Worm (Caenorhabditis elegans) whole organism, mixed stage, embryonic: Measurements from ENCODE around the gene exc-5.

Experiments
- blmp-1 ChIP-seq: fragments of 150-350 bp; optimal IDR thresholded peaks from 2 replicates; lab custom pipeline; 2014; ENCODE audit warnings: missing biosample characterization, missing genetic modification characterization
- ceh-39 ChIP-seq: fragments of 150-350 bp; optimal IDR thresholded peaks from 2 replicates; lab custom pipeline; 2014; ENCODE audit warnings: missing biosample characterization, missing genetic modification characterization
- ceh-43 ChIP-seq: fragments of 200-800 bp; sonication (Bioruptor generic); optimal IDR thresholded peaks from 2 replicates; lab custom pipeline; 2018; ENCODE audit warnings: mild to moderate bottlenecking, missing genetic modification characterization, moderate library complexity, missing compliant biosample characterization
- ceh-83 ChIP-seq: fragments of 200-800 bp; sonication (Bioruptor generic); optimal IDR thresholded peaks from 2 replicates; lab custom pipeline; 2018; ENCODE audit warnings: mild to moderate bottlenecking, missing genetic modification characterization, missing compliant biosample characterization
- elt-3 ChIP-seq: fragments of 150-350 bp; optimal IDR thresholded peaks from 2 replicates; lab custom pipeline; 2014; ENCODE audit warnings: missing biosample characterization, missing genetic modification characterization
- hlh-1 ChIP-seq: fragments of 150-350 bp; optimal IDR thresholded peaks from 2 replicates; lab custom pipeline; 2014; ENCODE audit warnings: missing biosample characterization, missing genetic modification reagents, missing genetic modification characterization
- snpc-4 ChIP-seq: fragments of 150-350 bp; optimal IDR thresholded peaks from 2 replicates; lab custom pipeline; 2014; ENCODE audit warnings: missing biosample characterization, missing genetic modification characterization
- unc-62 ChIP-seq: fragments of 150-350 bp; optimal IDR thresholded peaks from 2 replicates; lab custom pipeline; 2014; ENCODE audit warnings: missing biosample characterization, missing genetic modification reagents, missing genetic modification characterization
- ztf-11 ChIP-seq: fragments of 150-350 bp; optimal IDR thresholded peaks from 2 replicates; lab custom pipeline; 2014; ENCODE audit warnings: missing biosample characterization, missing genetic modification characterization

DNA sequence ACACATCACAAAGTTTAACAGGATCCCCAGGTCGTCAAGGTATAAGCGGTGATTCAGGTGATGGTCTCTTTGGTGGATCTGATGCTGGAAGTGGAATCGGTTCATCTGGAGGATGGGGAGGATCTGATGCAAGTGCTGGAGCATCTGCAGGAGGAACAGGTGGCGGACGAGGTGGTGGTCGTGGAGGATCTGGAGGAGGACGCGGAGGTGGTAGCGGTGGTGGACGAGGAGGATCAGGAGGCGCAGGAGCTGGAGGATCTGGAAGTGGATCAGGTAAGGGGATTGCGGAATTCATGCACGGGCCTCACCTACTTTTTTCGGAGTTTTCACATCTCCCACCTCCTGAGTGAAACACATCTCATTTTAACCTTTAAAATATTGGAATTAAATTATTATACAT is 3.1 kb upstream of the exc-5 start:
- TF ChIP-seq ceh-43 (GFP tag; lab: Kevin White, UChicago) (no peak), unc-62 (GFP tag; lab: Kevin White, UChicago) (no peak), ceh-39 (tag; lab: Kevin White, UChicago) (no peak), snpc-4 (no peak), ztf-11 (no peak), blmp-1 (tag; lab: Kevin White, UChicago) (no peak), elt-3 (tag; lab: Kevin White, UChicago) (no peak), hlh-1 (tag; lab: Kevin White, UChicago) (no peak), ceh-83 (GFP tag; lab: Kevin White, UChicago) (no peak)
